Fruit fly (Drosophila melanogaster) whole organism, wandering third instar larva: Measurements from ENCODE around the gene CG1632.
A peak's percentile ranks its signal among the peaks of the same experiment; 100 is the strongest.

Experiments
- Abd-B ChIP-seq: fragments of >200 bp; optimal IDR thresholded peaks from 2 replicates; lab custom pipeline; 2017; ENCODE audit warnings: missing biosample characterization, missing genetic modification characterization
- CG32264 ChIP-seq: fragments of 200-800 bp; sonication (Bioruptor generic); optimal IDR thresholded peaks from 2 replicates; lab custom pipeline; 2016; ENCODE audit warnings: missing biosample characterization, missing genetic modification characterization
- CrebA ChIP-seq: fragments of 200-800 bp; sonication (Bioruptor generic); optimal IDR thresholded peaks from 2 replicates; lab custom pipeline; 2016; ENCODE audit warnings: missing biosample characterization, mild to moderate bottlenecking, missing genetic modification characterization, borderline replicate concordance
- Dfd ChIP-seq: fragments of >200 bp; optimal IDR thresholded peaks from 2 replicates; lab custom pipeline; 2017; ENCODE audit warnings: missing biosample characterization, missing genetic modification characterization
- HLH106 ChIP-seq: fragments of 200-800 bp; optimal IDR thresholded peaks from 3 replicates; lab custom pipeline; 2019; ENCODE audit warnings: missing biosample characterization, mild to moderate bottlenecking, missing genetic modification characterization, moderate library complexity
- Hnf4 ChIP-seq: fragments of 200-800 bp; sonication (Bioruptor generic); optimal IDR thresholded peaks from 2 replicates; lab custom pipeline; 2016; ENCODE audit warnings: missing biosample characterization, mild to moderate bottlenecking, missing genetic modification characterization
- Jra ChIP-seq: sonication (Bioruptor generic); optimal IDR thresholded peaks from 2 replicates; lab custom pipeline; 2016; ENCODE audit warnings: missing biosample characterization, missing genetic modification characterization
- Mio ChIP-seq: sonication (Bioruptor generic); optimal IDR thresholded peaks from 2 replicates; lab custom pipeline; 2016; ENCODE audit warnings: missing biosample characterization, missing genetic modification characterization
- Myc ChIP-seq: fragments of >200 bp; optimal IDR thresholded peaks from 2 replicates; lab custom pipeline; 2017
- OdsH ChIP-seq: fragments of 200-800 bp; sonication (Bioruptor generic); optimal IDR thresholded peaks from 2 replicates; lab custom pipeline; 2016; ENCODE audit warnings: missing biosample characterization, mild to moderate bottlenecking, missing genetic modification characterization
- Rel ChIP-seq, 2 experiments: fragments of 200-800 bp; sonication (Bioruptor generic) in 1 of 2; optimal IDR thresholded peaks; 2 replicates in 1 of 2; 3 replicates in 1 of 2; lab custom pipeline; 2016 to 2019; ENCODE audit warnings: mild to moderate bottlenecking in 2 of 2, missing biosample characterization in 2 of 2, missing genetic modification characterization in 2 of 2, moderate library complexity in 1 of 2
- Sp1 ChIP-seq: fragments of 200-800 bp; sonication (Bioruptor generic); optimal IDR thresholded peaks from 3 replicates; lab custom pipeline; 2019; ENCODE audit warnings: missing biosample characterization, mild to moderate bottlenecking, missing genetic modification characterization, moderate library complexity
- Vsx2 ChIP-seq: fragments of 200-300, 225-300 bp; sonication (Bioruptor generic); optimal IDR thresholded peaks from 2 replicates; lab custom pipeline; 2018; ENCODE audit warnings: missing biosample characterization, missing genetic modification characterization; ENCODE audit not compliant: partially characterized antibody
- br ChIP-seq: fragments of 200-800 bp; sonication (Bioruptor generic); optimal IDR thresholded peaks from 2 replicates; lab custom pipeline; 2016; ENCODE audit warnings: missing biosample characterization, missing genetic modification characterization
- brk ChIP-seq: fragments of 200-800 bp; sonication (Bioruptor generic); optimal IDR thresholded peaks from 2 replicates; lab custom pipeline; 2016; ENCODE audit warnings: missing biosample characterization, mild to moderate bottlenecking, missing genetic modification characterization
- dl ChIP-seq, 2 experiments: fragments of 175-275, 200-275 bp in 1 of 2; fragments of 200-275 bp in 1 of 2; sonication (Bioruptor generic); optimal IDR thresholded peaks; lab custom pipeline; 2018; ENCODE audit warnings: mild to moderate bottlenecking in 2 of 2, missing biosample characterization in 2 of 2, missing genetic modification characterization in 2 of 2, moderate library complexity in 2 of 2; ENCODE audit not compliant: partially characterized antibody in 2 of 2, insufficient read depth in 1 of 2
- dmrt93B ChIP-seq: fragments of 200-800 bp; sonication (Bioruptor generic); optimal IDR thresholded peaks from 2 replicates; lab custom pipeline; 2018; ENCODE audit warnings: missing biosample characterization, mild to moderate bottlenecking, missing genetic modification characterization
- dsf ChIP-seq: sonication (Bioruptor generic); optimal IDR thresholded peaks from 2 replicates; lab custom pipeline; 2016; ENCODE audit warnings: missing biosample characterization, missing genetic modification characterization, borderline replicate concordance
- ey ChIP-seq: fragments of 200-800 bp; sonication (Bioruptor generic); optimal IDR thresholded peaks from 2 replicates; lab custom pipeline; 2016; ENCODE audit warnings: missing biosample characterization, missing genetic modification characterization
- foxo ChIP-seq, 2 experiments: fragments of 200-800 bp; sonication (Bioruptor generic); optimal IDR thresholded peaks; 2 replicates in 1 of 2; 3 replicates in 1 of 2; lab custom pipeline; 2016 to 2017; ENCODE audit warnings: missing biosample characterization in 2 of 2, missing genetic modification characterization in 2 of 2
- fru ChIP-seq: fragments of 200-800 bp; sonication (Bioruptor generic); optimal IDR thresholded peaks from 3 replicates; lab custom pipeline; 2016; ENCODE audit warnings: missing biosample characterization, mild to moderate bottlenecking, missing genetic modification characterization
- h ChIP-seq: fragments of 200-800 bp; sonication (Bioruptor generic); optimal IDR thresholded peaks from 3 replicates; lab custom pipeline; 2016; ENCODE audit warnings: missing biosample characterization, mild to moderate bottlenecking, missing genetic modification characterization
- jim ChIP-seq: fragments of 175-275, 200-325 bp; sonication (Bioruptor generic); optimal IDR thresholded peaks from 2 replicates; lab custom pipeline; 2016; ENCODE audit warnings: missing biosample characterization, mild to moderate bottlenecking, missing genetic modification characterization
- lola ChIP-seq: fragments of >200 bp; optimal IDR thresholded peaks from 2 replicates; lab custom pipeline; 2017; ENCODE audit warnings: missing biosample characterization, missing genetic modification characterization
- psq ChIP-seq: fragments of 200-800 bp; sonication (Bioruptor generic); optimal IDR thresholded peaks from 3 replicates; lab custom pipeline; 2017; ENCODE audit warnings: missing biosample characterization, mild to moderate bottlenecking, missing genetic modification characterization, moderate library complexity
- rgr ChIP-seq: fragments of 200-800 bp; sonication (Bioruptor generic); optimal IDR thresholded peaks from 3 replicates; lab custom pipeline; 2016; ENCODE audit warnings: missing biosample characterization, mild to moderate bottlenecking, missing genetic modification characterization
- sv ChIP-seq: fragments of 200-800 bp; sonication (Bioruptor generic); optimal IDR thresholded peaks from 3 replicates; lab custom pipeline; 2016; ENCODE audit warnings: missing biosample characterization, missing genetic modification characterization
- tai ChIP-seq: sonication (Bioruptor generic); optimal IDR thresholded peaks from 2 replicates; lab custom pipeline; 2016; ENCODE audit warnings: missing biosample characterization, missing genetic modification characterization
- usp ChIP-seq: fragments of >200 bp; optimal IDR thresholded peaks from 2 replicates; lab custom pipeline; 2017; ENCODE audit warnings: missing biosample characterization, missing genetic modification characterization
- woc ChIP-seq: sonication (Bioruptor generic); optimal IDR thresholded peaks from 2 replicates; lab custom pipeline; 2016; ENCODE audit warnings: missing biosample characterization, mild to moderate bottlenecking, missing genetic modification characterization

CG1632 gene

DNA sequence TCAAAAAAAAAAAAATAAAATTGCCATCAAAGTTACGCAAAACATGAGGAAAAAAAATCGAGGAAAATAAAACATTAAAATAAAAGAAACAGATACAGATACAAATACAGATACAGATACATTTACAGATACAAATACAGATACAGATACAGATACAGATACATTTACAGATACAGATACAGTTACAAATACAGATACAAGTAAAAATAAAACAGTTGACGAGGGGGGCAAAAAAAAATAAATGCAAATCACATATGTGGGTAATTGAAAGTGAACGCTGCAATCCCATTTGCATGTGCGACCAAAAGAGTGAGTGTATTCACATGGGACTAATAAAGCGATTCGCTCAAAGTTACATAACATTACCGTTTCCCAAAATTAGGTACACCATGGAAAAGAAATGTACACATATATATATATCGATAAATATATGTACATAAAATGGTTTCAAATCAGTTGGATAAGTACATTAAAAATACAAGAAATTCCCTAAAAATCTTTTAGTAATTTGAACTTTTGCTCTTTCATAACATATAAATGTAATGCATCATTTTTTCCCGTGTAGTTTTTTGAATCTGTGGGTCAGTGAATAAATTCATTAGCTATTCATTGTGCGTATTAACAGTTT, 46.7 kb upstream of the CG1632 start:
- TF ChIP-seq brk = no peak
- TF ChIP-seq foxo (GFP tag; optimal IDR thresholded peaks at IDR 0.05; lab: Kevin White, UChicago) = peak in 1 of 2 experiments; percentile 23

- TF ChIP-seq CG32264 (GFP tag; lab: Kevin White, UChicago) (no peak), foxo (GFP tag; optimal IDR thresholded peaks at IDR 0.05; lab: Kevin White, UChicago) (no peak), Abd-B (GFP tag; lab: Kevin White, UChicago) (no peak), Dfd (GFP tag; lab: Kevin White, UChicago) (peak; percentile 62), jim (GFP tag; lab: Kevin White, UChicago) (no peak)
Measured at dm6 chrX:8206561-8206960, 45.9 kb upstream of the CG1632 start.

DNA sequence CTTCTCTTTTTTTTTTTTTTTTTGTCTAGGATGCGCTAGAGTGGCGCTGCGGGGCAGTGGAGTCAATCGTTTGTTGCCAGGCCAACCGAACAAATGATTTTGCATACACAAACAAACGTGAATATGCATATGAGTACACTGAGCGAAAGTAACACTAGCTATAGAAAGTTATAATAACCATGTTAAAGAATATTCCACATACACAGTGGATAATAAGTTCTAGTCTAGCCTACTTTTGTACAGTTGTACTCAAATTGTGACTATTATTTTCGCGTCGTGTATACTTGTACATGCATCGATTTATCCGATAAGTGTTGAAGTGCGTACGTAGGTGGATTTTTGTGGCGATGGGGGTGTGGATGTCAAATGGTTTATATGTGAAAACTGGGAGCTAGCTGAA, 45.4 kb upstream of the CG1632 start:
- TF ChIP-seq foxo (GFP tag; optimal IDR thresholded peaks at IDR 0.05; lab: Kevin White, UChicago) (peak in 1 of 2 experiments; percentile 7), dl (GFP tag; optimal IDR thresholded peaks at IDR 0.05; lab: Kevin White, UChicago; ENCODE audit: insufficient read depth in 1 of 2, partially characterized antibody in 2 of 2) (no peak), ey (GFP tag; lab: Kevin White, UChicago) (peak; percentile 11), rgr (GFP tag; lab: Kevin White, UChicago) (peak; percentile 1)

dm6 chrX:8210632-8211031, 41.8 kb upstream of the CG1632 start:
- TF ChIP-seq Myc (peak; percentile 85), Rel (GFP tag; optimal IDR thresholded peaks at IDR 0.05; lab: Kevin White, UChicago) (no peak), Rel (tag; optimal IDR thresholded peaks at IDR 0.05; lab: Kevin White, UChicago) (no peak)

dm6 chrX:8211094-8211730, 41.3 kb upstream of the CG1632 start:
- no peak for TF ChIP-seq dsf (GFP tag; lab: Kevin White, UChicago)
- peak; percentile 7 for TF ChIP-seq dmrt93B (GFP tag; lab: Kevin White, UChicago)
- TF ChIP-seq woc = peak; percentile 17
- peak; percentile 9 for TF ChIP-seq psq
- TF ChIP-seq Vsx2 (GFP tag; lab: Kevin White, UChicago) = no peak
- peak; percentile 48 for TF ChIP-seq HLH106 (tag; lab: Kevin White, UChicago)
- TF ChIP-seq fru (GFP tag; lab: Kevin White, UChicago) = peak; percentile 40
- TF ChIP-seq rgr (GFP tag; lab: Kevin White, UChicago) = peak; percentile 42
- no peak for TF ChIP-seq tai (GFP tag; lab: Kevin White, UChicago)
- peak; percentile 48 for TF ChIP-seq ey (GFP tag; lab: Kevin White, UChicago)
- peak; percentile 36 for TF ChIP-seq br (GFP tag; lab: Kevin White, UChicago)
- TF ChIP-seq CG32264 (GFP tag; lab: Kevin White, UChicago) = no peak
- no peak for TF ChIP-seq Abd-B (GFP tag; lab: Kevin White, UChicago)
- no peak for TF ChIP-seq CrebA (GFP tag; lab: Kevin White, UChicago)
- no peak for TF ChIP-seq Myc
- TF ChIP-seq sv (GFP tag; lab: Kevin White, UChicago) = no peak
- TF ChIP-seq jim (GFP tag; lab: Kevin White, UChicago) = no peak
- TF ChIP-seq lola (GFP tag; lab: Kevin White, UChicago) = no peak
- TF ChIP-seq Mio (GFP tag; lab: Kevin White, UChicago) = no peak
- TF ChIP-seq OdsH = peak; percentile 14
- peak; percentile 1 for TF ChIP-seq Hnf4
- peak in 1 of 2 experiments; percentile 56 for TF ChIP-seq foxo (GFP tag; optimal IDR thresholded peaks at IDR 0.05; lab: Kevin White, UChicago)
- TF ChIP-seq Jra = no peak
- TF ChIP-seq usp (GFP tag; lab: Kevin White, UChicago) = no peak
- peak; percentile 29 for TF ChIP-seq h (GFP tag; lab: Kevin White, UChicago)
- TF ChIP-seq Sp1 (GFP tag; lab: Kevin White, UChicago) = peak; percentile 36
